Fruit fly (Drosophila melanogaster) whole organism, embryonic: Measurements from ENCODE around the gene CG7582.
A peak's percentile ranks its signal among the peaks of the same experiment; 100 is the strongest.

Source experiments
- ATbp ChIP-seq: fragments of 200-800 bp; sonication (Bioruptor generic); optimal IDR thresholded peaks from 2 replicates; lab custom pipeline; 2017; ENCODE audit warnings: missing biosample characterization, mild to moderate bottlenecking, missing genetic modification characterization, missing genetic modification reagents
- CG11247 ChIP-seq: fragments of 200-800 bp; sonication (Bioruptor generic); IDR thresholded peaks from 2 replicates; pipeline ENCODE4 v1.3.6; 2022; ENCODE audit warnings: missing biosample characterization, missing genetic modification characterization
- CG12071 ChIP-seq: fragments of 200-800 bp; sonication (Bioruptor generic); optimal IDR thresholded peaks from 3 replicates; lab custom pipeline; 2018; ENCODE audit warnings: missing biosample characterization, mild to moderate bottlenecking, missing genetic modification characterization
- CG12236 ChIP-seq: fragments of 200-800 bp; sonication (Bioruptor generic); optimal IDR thresholded peaks from 2 replicates; lab custom pipeline; 2016; ENCODE audit warnings: missing biosample characterization, missing genetic modification characterization
- CG13624 ChIP-seq: fragments of 200-800 bp; sonication (Bioruptor generic); optimal IDR thresholded peaks from 2 replicates; lab custom pipeline; 2016; ENCODE audit warnings: missing biosample characterization, missing genetic modification characterization
- CG13894 ChIP-seq: fragments of 200-800 bp; sonication (Bioruptor generic); optimal IDR thresholded peaks from 3 replicates; lab custom pipeline; 2018; ENCODE audit warnings: missing biosample characterization, mild to moderate bottlenecking, missing genetic modification characterization, moderate library complexity
- CG14050 ChIP-seq: fragments of 200-800 bp; sonication (Bioruptor generic); IDR thresholded peaks from 3 replicates; pipeline ENCODE4 v1.3.6; 2022; ENCODE audit warnings: missing biosample characterization, missing genetic modification characterization
- CG16779 ChIP-seq: fragments of 200-800 bp; sonication (Bioruptor generic); IDR thresholded peaks from 2 replicates; pipeline ENCODE4 v1.3.6; 2022; ENCODE audit warnings: missing biosample characterization, missing genetic modification characterization
- CG17912 ChIP-seq: fragments of 200-800 bp; sonication (Bioruptor generic); optimal IDR thresholded peaks from 2 replicates; lab custom pipeline; 2018; ENCODE audit warnings: missing biosample characterization, mild to moderate bottlenecking, missing genetic modification characterization
- CG34376 ChIP-seq: fragments of 200-800 bp; sonication (Bioruptor generic); optimal IDR thresholded peaks from 2 replicates; lab custom pipeline; 2018; ENCODE audit warnings: missing biosample characterization, mild to moderate bottlenecking, missing genetic modification characterization
- CG3847 ChIP-seq: fragments of 200-800 bp; sonication (Bioruptor generic); IDR thresholded peaks from 2 replicates; pipeline ENCODE4 v1.3.6; 2022; ENCODE audit warnings: missing biosample characterization, missing genetic modification characterization
- CG6254 ChIP-seq: fragments of 200-800 bp; sonication (Bioruptor generic); optimal IDR thresholded peaks from 3 replicates; lab custom pipeline; 2017; ENCODE audit warnings: mild to moderate bottlenecking, missing biosample characterization, missing genetic modification reagents, missing genetic modification characterization
- CG6813 ChIP-seq: fragments of 200-800 bp; sonication (Bioruptor generic); optimal IDR thresholded peaks from 2 replicates; lab custom pipeline; 2017; ENCODE audit warnings: missing biosample characterization, missing genetic modification characterization, mild to moderate bottlenecking, moderate library complexity, missing genetic modification reagents
- CG9797 ChIP-seq: fragments of 200-800 bp; sonication (Bioruptor generic); optimal IDR thresholded peaks from 3 replicates; lab custom pipeline; 2018; ENCODE audit warnings: missing biosample characterization, mild to moderate bottlenecking, missing genetic modification characterization
- CG9817 ChIP-seq: fragments of 200-800 bp; sonication (Bioruptor generic); optimal IDR thresholded peaks from 2 replicates; lab custom pipeline; 2018; ENCODE audit warnings: missing biosample characterization, mild to moderate bottlenecking, missing genetic modification characterization, moderate library complexity
- Dek ChIP-seq: fragments of 200-800 bp; sonication (Bioruptor generic); optimal IDR thresholded peaks from 3 replicates; lab custom pipeline; 2019; ENCODE audit warnings: missing biosample characterization, mild to moderate bottlenecking, missing genetic modification characterization, moderate library complexity
- Eip74EF ChIP-seq, 2 experiments: fragments of 200-800 bp in 1 of 2; fragments of >200 bp in 1 of 2; sonication (Bioruptor generic) in 1 of 2; optimal IDR thresholded peaks; 2 replicates each; lab custom pipeline; 2017 to 2019; ENCODE audit warnings: missing biosample characterization in 2 of 2, missing genetic modification characterization in 2 of 2, mild to moderate bottlenecking in 1 of 2, moderate library complexity in 1 of 2
- Gsc ChIP-seq: fragments of 200-800 bp; sonication (Bioruptor generic); IDR thresholded peaks from 2 replicates; pipeline ENCODE4 v1.3.6; 2022; ENCODE audit warnings: missing biosample characterization, missing genetic modification characterization
- Gug ChIP-seq: fragments of 200-800 bp; sonication (Bioruptor generic); IDR thresholded peaks from 4 replicates; pipeline ENCODE4 v1.3.6; 2022; ENCODE audit warnings: missing biosample characterization, missing genetic modification characterization
- HLH54F ChIP-seq: fragments of 200-800 bp; sonication (Bioruptor generic); optimal IDR thresholded peaks from 3 replicates; lab custom pipeline; 2016; ENCODE audit warnings: missing biosample characterization, missing genetic modification characterization
- Hand ChIP-seq: fragments of 200-800 bp; sonication (Bioruptor generic); optimal IDR thresholded peaks from 2 replicates; lab custom pipeline; 2017; ENCODE audit warnings: mild to moderate bottlenecking, missing biosample characterization, missing genetic modification reagents, missing genetic modification characterization
- Hr78 ChIP-seq, 2 experiments: fragments of 200-800 bp in 1 of 2; fragments of >200 bp in 1 of 2; sonication (Bioruptor generic) in 1 of 2; optimal IDR thresholded peaks; 2 replicates each; lab custom pipeline; 2017 to 2019; ENCODE audit warnings: missing biosample characterization in 2 of 2, missing genetic modification characterization in 2 of 2, mild to moderate bottlenecking in 1 of 2, moderate library complexity in 1 of 2
- Myb ChIP-seq: fragments of 200-800 bp; sonication (Bioruptor generic); optimal IDR thresholded peaks from 2 replicates; lab custom pipeline; 2016; ENCODE audit warnings: missing biosample characterization, missing genetic modification characterization
- Rfx ChIP-seq: fragments of 200-800 bp; sonication (Bioruptor generic); IDR thresholded peaks from 2 replicates; pipeline ENCODE4 v1.3.6; 2022; ENCODE audit warnings: missing biosample characterization, missing genetic modification characterization
- ab ChIP-seq: fragments of 200-800 bp; sonication (Bioruptor generic); optimal IDR thresholded peaks from 2 replicates; lab custom pipeline; 2016; ENCODE audit warnings: missing biosample characterization, missing genetic modification characterization
- chinmo ChIP-seq: fragments of 200-800 bp; sonication (Bioruptor generic); IDR thresholded peaks from 4 replicates; pipeline ENCODE4 v1.3.6; 2022; ENCODE audit warnings: missing biosample characterization, missing genetic modification characterization; ENCODE audit not compliant: partially characterized antibody
- dan ChIP-seq: fragments of 200-800 bp; sonication (Bioruptor generic); IDR thresholded peaks from 2 replicates; pipeline ENCODE4 v1.3.6; 2022; ENCODE audit warnings: missing biosample characterization, missing genetic modification characterization
- dati ChIP-seq: fragments of 200-800 bp; sonication (Bioruptor generic); IDR thresholded peaks from 2 replicates; pipeline ENCODE4 v1.3.6; 2022; ENCODE audit warnings: missing biosample characterization, missing genetic modification characterization
- dmrt99B ChIP-seq: fragments of 200-800 bp; sonication (Bioruptor generic); optimal IDR thresholded peaks from 2 replicates; lab custom pipeline; 2018; ENCODE audit warnings: missing biosample characterization, mild to moderate bottlenecking, missing genetic modification characterization, moderate library complexity
- dysf ChIP-seq: fragments of 200-800 bp; sonication (Bioruptor generic); IDR thresholded peaks from 3 replicates; pipeline ENCODE4 v1.3.6; 2022; ENCODE audit warnings: missing biosample characterization, missing genetic modification characterization
- exex ChIP-seq: fragments of 200-800 bp; sonication (Bioruptor generic); optimal IDR thresholded peaks from 4 replicates; lab custom pipeline; 2018; ENCODE audit warnings: missing biosample characterization, mild to moderate bottlenecking, missing genetic modification characterization, moderate library complexity
- fd64A ChIP-seq: fragments of 200-800 bp; sonication (Bioruptor generic); optimal IDR thresholded peaks from 3 replicates; lab custom pipeline; 2018; ENCODE audit warnings: missing biosample characterization, mild to moderate bottlenecking, missing genetic modification characterization
- gsb ChIP-seq: fragments of 200-800 bp; sonication (Bioruptor generic); IDR thresholded peaks from 2 replicates; pipeline ENCODE4 v1.3.6; 2022; ENCODE audit warnings: missing biosample characterization, missing genetic modification characterization
- ind ChIP-seq: fragments of 200-800 bp; sonication (Bioruptor generic); optimal IDR thresholded peaks from 3 replicates; lab custom pipeline; 2016; ENCODE audit warnings: missing biosample characterization, missing genetic modification characterization
- mirr ChIP-seq: fragments of 200-800 bp; sonication (Bioruptor generic); optimal IDR thresholded peaks from 3 replicates; lab custom pipeline; 2018; ENCODE audit warnings: missing biosample characterization, mild to moderate bottlenecking, missing genetic modification characterization
- nmo ChIP-seq: fragments of 200-800 bp; sonication (Bioruptor generic); optimal IDR thresholded peaks from 2 replicates; lab custom pipeline; 2018; ENCODE audit warnings: missing biosample characterization, mild to moderate bottlenecking, missing genetic modification characterization, moderate library complexity
- phol ChIP-seq: fragments of 200-800 bp; sonication (Bioruptor generic); optimal IDR thresholded peaks from 3 replicates; lab custom pipeline; 2018; ENCODE audit warnings: missing biosample characterization, mild to moderate bottlenecking, missing genetic modification characterization, moderate library complexity
- prd ChIP-seq, 3 experiments: fragments of >200 bp in 2 of 3; fragments of 200-800 bp in 1 of 3; sonication (Bioruptor generic) in 1 of 3; optimal IDR thresholded peaks in 2 of 3; IDR thresholded peaks in 1 of 3; 2 replicates in 2 of 3; 3 replicates in 1 of 3; pipeline versions ENCODE4 v1.3.6 to Lab custom; 2017 to 2022; ENCODE audit warnings: missing biosample characterization in 1 of 3, missing genetic modification characterization in 1 of 3
- sens ChIP-seq: fragments of 200-800 bp; sonication (Bioruptor generic); peaks from one replicate; lab custom pipeline; 2016; ENCODE audit warnings: missing biosample characterization, missing genetic modification characterization
- so ChIP-seq: fragments of 200-800 bp; sonication (Bioruptor generic); IDR thresholded peaks from 3 replicates; pipeline ENCODE4 v1.3.6; 2022; ENCODE audit warnings: missing biosample characterization, missing genetic modification characterization
- sug ChIP-seq: fragments of 200-800 bp; optimal IDR thresholded peaks from 2 replicates; lab custom pipeline; 2019; ENCODE audit warnings: missing biosample characterization, mild to moderate bottlenecking, missing genetic modification characterization, moderate library complexity

CG7582 gene

dm6 chr3R:29689833-29690538, 7.9 kb upstream of the CG7582 start (continued):
- no peak for TF ChIP-seq CG6813 (GFP tag; lab: Kevin White, UChicago)

- no peak for TF ChIP-seq Rfx
- peak; percentile 19 for TF ChIP-seq dmrt99B
These were observed 7.1 kb upstream of the CG7582 start, which contains the start of gene Obp99c for dm6 chr3R:29689211-29689610. Obp99c (minus strand) TSS chr3R:29689311.

dm6 chr3R:29686698-29687097, 4.6 kb upstream of the CG7582 start:
- TF ChIP-seq fd64A (no peak), gsb (GFP tag; lab: Robert Waterston, UW) (no peak), chinmo (GFP tag; lab: Robert Waterston, UW) (0 out of 4 replicates have a peak, but pooled peaks have one; percentile 60), so (GFP tag; lab: Robert Waterston, UW) (no peak), CG9817 (tag; lab: Kevin White, UChicago) (no peak), Eip74EF (GFP tag; optimal IDR thresholded peaks at IDR 0.05; lab: Kevin White, UChicago) (peak in 1 of 2 experiments; percentile 6), CG34376 (GFP tag; lab: Kevin White, UChicago) (peak; percentile 59), sug (tag; lab: Kevin White, UChicago) (peak; percentile 20), dysf (GFP tag; lab: Robert Waterston, UW) (0 out of 3 replicates have a peak, but pooled peaks have one; percentile 7)

- TF ChIP-seq CG13894 (tag; lab: Kevin White, UChicago) = peak; percentile 11
- no peak for TF ChIP-seq CG6254 (GFP tag; lab: Kevin White, UChicago)
- TF ChIP-seq CG9797 (GFP tag; lab: Kevin White, UChicago) = no peak
- peak; percentile 11 for TF ChIP-seq sens (GFP tag; lab: Kevin White, UChicago)
- TF ChIP-seq exex = peak; percentile 78
- peak; percentile 55 for TF ChIP-seq sug (tag; lab: Kevin White, UChicago)
These were observed 837 bp downstream of the CG7582 start for dm6 chr3R:29681241-29681640.

dm6 chr3R:29675333-29675732, 6.7 kb downstream of the CG7582 start, which contains the start of the genes Bub3 and Cap-D2:
Bub3 (minus strand) TSS chr3R:29675421.
Cap-D2 (plus strand) TSS chr3R:29675651.
- peak; percentile 15 for TF ChIP-seq Dek (tag; lab: Kevin White, UChicago)
- TF ChIP-seq CG3847 (GFP tag; lab: Robert Waterston, UW) = peak; percentile 75
- TF ChIP-seq CG34376 (GFP tag; lab: Kevin White, UChicago) = peak; percentile 6
- peak; percentile 63; the same call in 3 of the 4 replicates for TF ChIP-seq Gug (GFP tag; lab: Robert Waterston, UW)
- TF ChIP-seq ind (GFP tag; lab: Kevin White, UChicago) = peak; percentile 78
- TF ChIP-seq CG14050 = peak; percentile 70
- TF ChIP-seq ab = no peak
- peak; percentile 82 for TF ChIP-seq CG13624 (GFP tag; lab: Kevin White, UChicago)
- no peak for TF ChIP-seq CG12071
- TF ChIP-seq Hand (GFP tag; lab: Kevin White, UChicago) = peak; percentile 22
- 0 out of 2 replicates have a peak, but pooled peaks have one; percentile 20 for TF ChIP-seq dati (GFP tag; lab: Robert Waterston, UW)
- no peak for TF ChIP-seq ATbp (GFP tag; lab: Kevin White, UChicago)
- peak; percentile 72 for TF ChIP-seq HLH54F (GFP tag; lab: Kevin White, UChicago)
- peak; percentile 38 for TF ChIP-seq CG12236 (GFP tag; lab: Kevin White, UChicago)
- TF ChIP-seq nmo (GFP tag; lab: Kevin White, UChicago) = peak; percentile 75
- no peak for TF ChIP-seq mirr (GFP tag; lab: Kevin White, UChicago)
- peak; percentile 68 for TF ChIP-seq Myb (GFP tag; lab: Kevin White, UChicago)
- TF ChIP-seq Gsc (GFP tag; lab: Robert Waterston, UW) = no peak
- no peak for TF ChIP-seq Hr78 (GFP tag; optimal IDR thresholded peaks at IDR 0.05; lab: Kevin White, UChicago)
- TF ChIP-seq prd (optimal IDR thresholded peaks at IDR 0.05; lab: Kevin White, UChicago) = no peak
- TF ChIP-seq prd (GFP tag; IDR thresholded peaks at IDR 0.05; lab: Robert Waterston, UW) = peak; percentile 77
- no peak for TF ChIP-seq CG17912 (GFP tag; lab: Kevin White, UChicago)
- TF ChIP-seq dan (GFP tag; lab: Robert Waterston, UW) = no peak
- TF ChIP-seq CG11247 = 0 out of 2 replicates have a peak, but pooled peaks have one; percentile 21
- TF ChIP-seq CG16779 (GFP tag; lab: Robert Waterston, UW) = no peak
- peak; percentile 83 for TF ChIP-seq phol (tag; lab: Kevin White, UChicago)
